Fruit fly (Drosophila melanogaster) whole organism, adult: ENCODE results near the gene ATPsynB.

Source experiments
- CG12768 ChIP-seq: fragments of 200-800 bp; sonication (Bioruptor generic); optimal IDR thresholded peaks from 2 replicates; lab custom pipeline; 2017; ENCODE audit warnings: missing biosample characterization, missing genetic modification characterization, mild to moderate bottlenecking, moderate library complexity, missing genetic modification reagents
- CG1620 ChIP-seq: fragments of 200-800 bp; sonication (Bioruptor generic); optimal IDR thresholded peaks from 2 replicates; lab custom pipeline; 2016; ENCODE audit warnings: missing biosample characterization, missing genetic modification characterization
- Clk ChIP-seq: fragments of 200-800 bp; sonication (Bioruptor generic); optimal IDR thresholded peaks from 2 replicates; lab custom pipeline; 2017; ENCODE audit warnings: missing biosample characterization, missing genetic modification characterization
- Hr96 ChIP-seq: fragments of 200-800 bp; sonication (Bioruptor generic); optimal IDR thresholded peaks from 2 replicates; lab custom pipeline; 2016; ENCODE audit warnings: missing biosample characterization, missing genetic modification characterization

dm6 chr3L:9720102-9720501, 9.7 kb upstream of the ATPsynB start:
- TF ChIP-seq Hr96 (GFP tag; lab: Kevin White, UChicago) (no peak), CG1620 (no peak), CG12768 (GFP tag; lab: Kevin White, UChicago) (no peak), Clk (GFP tag; lab: Kevin White, UChicago) (no peak)
